Worm (Caenorhabditis elegans): ENCODE results near the gene lgc-15.

DNA sequence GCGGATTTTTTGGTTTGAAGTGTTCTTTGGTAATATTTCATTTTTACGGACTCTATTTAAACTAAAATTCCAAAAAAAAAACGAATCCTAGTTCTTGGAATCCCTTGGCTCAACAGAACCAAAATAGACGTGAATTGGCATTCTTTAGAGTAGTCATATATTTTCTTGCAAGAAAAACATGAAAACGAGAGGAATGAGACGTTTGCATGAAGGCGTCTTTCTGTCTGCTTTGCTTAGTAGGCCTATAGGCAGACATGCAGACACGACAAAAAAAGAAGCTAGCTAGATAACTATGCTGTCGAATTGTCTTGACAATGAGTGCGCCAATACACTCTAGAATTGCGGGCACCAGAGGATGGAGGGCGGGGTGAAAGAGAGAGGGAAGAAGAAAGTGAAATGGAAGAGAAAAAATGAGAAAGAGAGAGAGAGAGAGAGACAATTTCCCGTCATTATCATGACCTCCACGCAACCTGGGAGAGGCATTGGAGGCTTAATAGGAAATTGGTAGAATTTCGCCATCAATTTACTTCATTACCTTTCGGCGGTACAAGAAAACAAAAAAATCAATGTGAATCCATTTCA, 33.5 kb upstream of the lgc-15 start:
- TF ChIP-seq tbx-2 (tag; optimal IDR thresholded peaks at IDR 0.05) (no peak), pqm-1 (tag; optimal IDR thresholded peaks at IDR 0.05) (no peak), sox-4 (tag; optimal IDR thresholded peaks at IDR 0.05) (no peak), ceh-9 (tag; optimal IDR thresholded peaks at IDR 0.05) (no peak), pha-2 (tag; optimal IDR thresholded peaks at IDR 0.05) (no peak), ceh-18 (tag; optimal IDR thresholded peaks at IDR 0.05) (no peak), odd-2 (tag; optimal IDR thresholded peaks at IDR 0.05) (no peak), lin-11 (tag; optimal IDR thresholded peaks at IDR 0.05) (no peak), elt-2 (tag; optimal IDR thresholded peaks at IDR 0.05) (no peak), ceh-34 (tag; optimal IDR thresholded peaks at IDR 0.05) (no peak), tbx-7 (tag; optimal IDR thresholded peaks at IDR 0.05) (no peak), fax-1 (tag; optimal IDR thresholded peaks at IDR 0.05) (no peak)
